Fruit fly (Drosophila melanogaster) S2 (cell line): ENCODE measurements around the gene CG46463.

Source experiments
- CG8478 ChIP-seq: fragments of >200 bp; optimal IDR thresholded peaks from 2 replicates; lab custom pipeline; 2018
- CTCF ChIP-seq, 2 experiments: fragments of >200 bp; optimal IDR thresholded peaks; 2 replicates each; lab custom pipeline; 2018

DNA sequence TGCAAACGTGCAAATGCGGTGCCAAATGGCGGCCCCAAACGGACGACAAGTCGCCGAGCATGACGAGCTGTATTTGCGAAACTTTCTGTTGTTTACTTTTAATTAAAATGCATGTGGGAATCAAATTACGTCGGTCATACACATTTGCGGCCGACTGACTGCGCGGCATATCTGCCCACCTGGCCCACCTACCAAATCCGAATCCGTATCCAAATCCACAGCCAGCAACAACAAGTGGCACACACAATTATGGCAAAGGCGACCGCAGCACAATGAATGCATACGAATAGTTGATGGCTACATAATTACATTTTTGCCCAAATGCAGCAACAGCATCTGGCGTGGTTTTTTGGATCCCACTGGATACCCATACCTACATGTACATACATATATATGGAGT lies 9.3 kb upstream of the CG46463 start:
- TF ChIP-seq CG8478 (lab: Kevin White, UChicago) (no peak), CTCF (optimal IDR thresholded peaks at IDR 0.05; lab: Kevin White, UChicago) (no peak)
